Fruit fly (Drosophila melanogaster): ENCODE data around the gene CG43391.

- peak; percentile 6 for TF ChIP-seq Pif1B (GFP tag; optimal IDR thresholded peaks at IDR 0.05)
- peak; percentile 50 for TF ChIP-seq Pif1A (GFP tag; optimal IDR thresholded peaks at IDR 0.05)
- no peak for TF ChIP-seq CG10348 (GFP tag; IDR thresholded peaks at IDR 0.05)
- TF ChIP-seq gl (tag; optimal IDR thresholded peaks at IDR 0.05): peak; percentile 89
- TF ChIP-seq CG4496 (GFP tag; IDR thresholded peaks at IDR 0.05): peak; percentile 74
- TF ChIP-seq CG9948 (tag; optimal IDR thresholded peaks at IDR 0.05): peak; percentile 9
- TF ChIP-seq CG14655 (GFP tag; optimal IDR thresholded peaks at IDR 0.05): peak; percentile 77
- peak; percentile 73 for TF ChIP-seq CG8301 (tag; optimal IDR thresholded peaks at IDR 0.05)
- TF ChIP-seq CG15710 (tag; optimal IDR thresholded peaks at IDR 0.05): no peak
- no peak for TF ChIP-seq D1 (tag; optimal IDR thresholded peaks at IDR 0.05)
- peak; percentile 33 for TF ChIP-seq CG34367 (tag; optimal IDR thresholded peaks at IDR 0.05)
- no peak for TF ChIP-seq rn (GFP tag; IDR thresholded peaks at IDR 0.05)
- peak; percentile 78 for TF ChIP-seq fd96Ca (GFP tag; IDR thresholded peaks at IDR 0.05)
- peak; percentile 6 for TF ChIP-seq EcR (GFP tag; optimal IDR thresholded peaks at IDR 0.05)
These were observed 23.6 kb downstream of the CG43391 start for dm6 chr3L:11557209-11557608.

All from whole organism, pupa.